Worm (Caenorhabditis elegans) whole organism, early embryonic: ENCODE results near the gene prmt-9.

Source experiments
- B0310.2 ChIP-seq: sonication (generic microtip); optimal IDR thresholded peaks from 2 replicates; lab custom pipeline; 2016; ENCODE audit warnings: mild to moderate bottlenecking, missing genetic modification characterization, missing compliant biosample characterization
- F13C5.2 ChIP-seq: sonication (generic microtip); optimal IDR thresholded peaks from 2 replicates; lab custom pipeline; 2017; ENCODE audit warnings: mild to moderate bottlenecking, missing genetic modification characterization, inconsistent platforms, missing compliant biosample characterization
- aly-1 ChIP-seq: sonication (generic microtip); optimal IDR thresholded peaks from 2 replicates; lab custom pipeline; 2016; ENCODE audit warnings: missing genetic modification characterization, missing compliant biosample characterization
- ama-1 ChIP-seq: fragments of 150-350 bp; optimal IDR thresholded peaks from 2 replicates; lab custom pipeline; 2014
- ceh-13 ChIP-seq: fragments of 200-800 bp; sonication (Bioruptor generic); optimal IDR thresholded peaks from 2 replicates; lab custom pipeline; 2018; ENCODE audit warnings: mild to moderate bottlenecking, missing genetic modification characterization, missing compliant biosample characterization
- ceh-36 ChIP-seq: sonication (generic microtip); optimal IDR thresholded peaks from 2 replicates; lab custom pipeline; 2016; ENCODE audit warnings: missing genetic modification characterization, inconsistent platforms, missing compliant biosample characterization
- ets-7 ChIP-seq: sonication (generic microtip); optimal IDR thresholded peaks from 2 replicates; lab custom pipeline; 2016; ENCODE audit warnings: missing genotype, missing genetic modification characterization, missing compliant biosample characterization
- flt-1 ChIP-seq: fragments of 200-800 bp; sonication (Bioruptor generic); IDR thresholded peaks from 2 replicates; pipeline ENCODE4 v1.3.6; 2022; ENCODE audit warnings: missing genetic modification characterization, missing compliant biosample characterization
- hmbx-1 ChIP-seq: sonication (generic microtip); optimal IDR thresholded peaks from 2 replicates; lab custom pipeline; 2016; ENCODE audit warnings: mild to moderate bottlenecking, missing genetic modification characterization, missing compliant biosample characterization
- hmg-4 ChIP-seq: fragments of 200-800 bp; sonication (Bioruptor generic); optimal IDR thresholded peaks from 2 replicates; lab custom pipeline; 2018; ENCODE audit warnings: mild to moderate bottlenecking, missing genetic modification characterization, missing compliant biosample characterization
- hnd-1 ChIP-seq: sonication (generic microtip); optimal IDR thresholded peaks from 2 replicates; lab custom pipeline; 2016; ENCODE audit warnings: missing genetic modification characterization, missing compliant biosample characterization
- pes-1 ChIP-seq: fragments of 200-800 bp; sonication (Bioruptor generic); IDR thresholded peaks from 2 replicates; pipeline ENCODE4 v1.3.6; 2022; ENCODE audit warnings: missing genetic modification reagents, missing genetic modification characterization, missing compliant biosample characterization
- scrt-1 ChIP-seq: fragments of 200-800 bp; sonication (Bioruptor generic); IDR thresholded peaks from 2 replicates; pipeline ENCODE4 v1.3.6; 2022; ENCODE audit warnings: missing genetic modification characterization, missing compliant biosample characterization
- sea-1 ChIP-seq: fragments of 200-800 bp; sonication (Bioruptor generic); conservative IDR thresholded peaks from 2 replicates; pipeline ENCODE4 v1.3.6; 2022; ENCODE audit warnings: missing genetic modification characterization, missing compliant biosample characterization
- tbx-11 ChIP-seq: fragments of 200-800 bp; sonication (Bioruptor generic); IDR thresholded peaks from 2 replicates; pipeline ENCODE4 v1.3.6; 2022; ENCODE audit warnings: missing genetic modification characterization, missing compliant biosample characterization
- tbx-37 ChIP-seq: fragments of 200-800 bp; sonication (Bioruptor generic); conservative IDR thresholded peaks from 2 replicates; pipeline ENCODE4 v1.3.6; 2022; ENCODE audit warnings: missing genetic modification reagents, missing genetic modification characterization, missing compliant biosample characterization
- tra-4 ChIP-seq: sonication (generic microtip); optimal IDR thresholded peaks from 2 replicates; lab custom pipeline; 2017; ENCODE audit warnings: missing genetic modification characterization, missing compliant biosample characterization

prmt-9 gene

DNA sequence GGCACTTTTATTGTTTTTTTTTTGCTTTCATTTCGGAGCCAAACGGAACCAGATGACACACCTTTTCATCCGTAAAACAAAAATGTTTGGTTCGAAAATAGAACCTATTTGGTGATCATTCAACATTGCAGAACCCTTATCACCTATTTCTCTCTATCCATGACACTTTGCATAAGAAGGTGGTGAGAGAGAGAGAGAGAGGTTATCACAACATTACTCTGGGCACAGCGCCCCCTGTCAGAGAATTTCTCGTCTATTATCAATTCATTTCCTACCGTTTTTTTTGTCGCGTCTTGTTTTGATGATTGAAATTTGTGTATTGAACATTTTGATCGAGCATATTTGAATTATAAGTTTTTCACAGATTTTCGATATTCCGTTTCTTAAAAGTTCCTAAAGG lies 16.0 kb upstream of the prmt-9 start:
- TF ChIP-seq flt-1 (GFP tag; lab: Robert Waterston, UW): no peak
- no peak for TF ChIP-seq tra-4 (tag; lab: Kevin White, UChicago)
- no peak for TF ChIP-seq ets-7 (tag; lab: Kevin White, UChicago)
- no peak for TF ChIP-seq hmg-4
- no peak for TF ChIP-seq sea-1
- no peak for TF ChIP-seq hmbx-1 (tag; lab: Kevin White, UChicago)

DNA sequence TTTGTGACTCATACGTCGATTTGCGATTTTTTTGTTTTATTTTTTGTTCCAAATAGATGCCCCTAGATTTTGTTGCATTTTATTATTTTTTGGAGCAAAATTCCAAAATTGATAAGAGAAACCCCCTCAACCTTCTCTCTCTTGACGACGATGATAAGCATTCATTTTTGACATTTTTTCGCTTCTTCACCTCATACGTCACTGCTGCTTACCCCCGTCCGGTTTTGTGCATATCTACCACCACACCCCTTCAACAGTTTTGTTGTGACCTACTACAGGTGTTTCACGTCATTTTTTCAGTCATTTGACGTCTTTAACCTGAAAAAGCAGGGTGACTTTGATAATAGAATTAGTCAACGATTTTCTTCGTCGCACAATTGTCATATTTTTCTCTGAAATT lies 14.7 kb upstream of the prmt-9 start:
- TF ChIP-seq ets-7 (tag; lab: Kevin White, UChicago) (no peak), pes-1 (GFP tag; lab: Robert Waterston, UW) (no peak), hnd-1 (tag; lab: Kevin White, UChicago) (no peak), B0310.2 (tag; lab: Kevin White, UChicago) (no peak), ceh-13 (GFP tag; lab: Kevin White, UChicago) (no peak), scrt-1 (GFP tag; lab: Robert Waterston, UW) (no peak), hmg-4 (no peak), aly-1 (tag; lab: Kevin White, UChicago) (no peak), ceh-36 (tag; lab: Kevin White, UChicago) (no peak), sea-1 (no peak), tbx-37 (GFP tag; lab: Robert Waterston, UW) (no peak), tbx-11 (no peak), tra-4 (tag; lab: Kevin White, UChicago) (no peak), ama-1 (lab: Kevin White, UChicago) (no peak), hmbx-1 (tag; lab: Kevin White, UChicago) (no peak)

DNA sequence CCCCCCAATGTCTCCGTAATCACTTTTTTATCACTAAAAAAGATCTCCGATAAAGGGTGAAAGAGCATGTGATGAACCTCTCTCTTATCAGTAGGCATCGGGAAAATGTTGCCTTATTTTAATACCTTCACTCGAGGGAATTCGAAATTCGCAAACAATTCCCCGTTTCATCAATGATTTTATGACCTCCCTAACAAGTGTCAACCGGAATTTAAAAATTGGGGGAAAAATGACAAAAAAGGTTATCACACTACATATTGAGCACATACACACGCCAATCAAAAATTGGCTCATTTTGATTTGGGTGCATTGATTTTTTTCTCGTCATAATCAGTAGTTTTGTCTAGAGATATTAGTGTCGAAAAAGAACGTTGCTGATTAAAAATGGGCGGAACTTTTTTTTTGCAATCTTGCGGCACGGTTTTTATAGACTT lies 5.5 kb upstream of the prmt-9 start:
- 0 out of 2 replicates have a peak, but pooled peaks have one; percentile 31 for TF ChIP-seq sea-1
- TF ChIP-seq scrt-1 (GFP tag; lab: Robert Waterston, UW): no peak
- no peak for TF ChIP-seq pes-1 (GFP tag; lab: Robert Waterston, UW)
- no peak for TF ChIP-seq tra-4 (tag; lab: Kevin White, UChicago)
- no peak for TF ChIP-seq hnd-1 (tag; lab: Kevin White, UChicago)
- no peak for TF ChIP-seq flt-1 (GFP tag; lab: Robert Waterston, UW)
- TF ChIP-seq hmbx-1 (tag; lab: Kevin White, UChicago): no peak
- TF ChIP-seq ets-7 (tag; lab: Kevin White, UChicago): no peak
- TF ChIP-seq tbx-37 (GFP tag; lab: Robert Waterston, UW): no peak

DNA sequence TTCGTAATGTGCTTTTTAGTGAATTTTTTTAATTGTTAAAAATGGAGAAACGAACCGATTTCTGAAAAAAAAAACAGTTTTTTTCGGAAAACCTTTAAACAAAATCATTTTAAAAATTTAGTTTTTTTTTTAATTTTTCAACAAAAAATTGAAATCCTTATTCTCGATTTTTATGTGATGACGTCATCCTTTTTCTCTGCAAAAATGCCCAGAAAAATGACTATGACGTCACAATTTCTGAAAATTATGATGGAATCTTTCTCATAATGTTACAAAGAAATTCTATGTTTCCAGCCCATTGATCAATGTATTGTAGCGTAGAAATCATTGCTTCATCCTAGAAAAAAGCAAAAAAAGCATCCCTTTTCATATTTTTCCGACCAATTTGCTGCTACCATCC lies 5.1 kb upstream of the prmt-9 start:
- TF ChIP-seq tbx-11 (no peak), ets-7 (tag; lab: Kevin White, UChicago) (no peak), ama-1 (lab: Kevin White, UChicago) (no peak), B0310.2 (tag; lab: Kevin White, UChicago) (no peak), tra-4 (tag; lab: Kevin White, UChicago) (no peak), tbx-37 (GFP tag; lab: Robert Waterston, UW) (no peak), F13C5.2 (no peak), scrt-1 (GFP tag; lab: Robert Waterston, UW) (no peak), hnd-1 (tag; lab: Kevin White, UChicago) (no peak)

DNA sequence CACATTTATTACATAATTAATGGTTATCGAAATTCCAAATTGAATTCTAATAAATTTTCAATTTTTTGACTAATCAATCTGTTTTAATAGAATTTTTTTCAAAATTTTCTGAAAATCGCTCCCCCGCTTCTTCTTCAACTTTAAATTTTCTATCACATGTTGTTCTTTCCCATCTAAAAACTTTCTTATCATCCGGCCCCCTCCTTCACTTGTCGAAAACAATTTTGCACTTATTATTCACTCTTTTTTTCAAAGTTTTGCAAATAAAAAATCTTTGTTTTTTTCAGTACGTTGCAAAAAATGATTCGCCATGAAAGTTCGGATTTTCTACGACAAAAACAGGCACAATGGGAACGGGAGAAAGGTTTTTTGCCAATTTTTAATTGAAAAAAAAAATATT lies 4.2 kb upstream of the prmt-9 start, which contains the start of gene T23B5.3:
Gene T23B5.3 (plus strand): TSS at position 301 of the 400 bp plus-strand sequence.
- TF ChIP-seq B0310.2 (tag; lab: Kevin White, UChicago) (no peak), tra-4 (tag; lab: Kevin White, UChicago) (no peak), scrt-1 (GFP tag; lab: Robert Waterston, UW) (no peak), sea-1 (no peak), pes-1 (GFP tag; lab: Robert Waterston, UW) (no peak), ama-1 (lab: Kevin White, UChicago) (no peak), ets-7 (tag; lab: Kevin White, UChicago) (no peak), hnd-1 (tag; lab: Kevin White, UChicago) (no peak), ceh-13 (GFP tag; lab: Kevin White, UChicago) (no peak), hmbx-1 (tag; lab: Kevin White, UChicago) (no peak), ceh-36 (tag; lab: Kevin White, UChicago) (no peak), tbx-11 (no peak), tbx-37 (GFP tag; lab: Robert Waterston, UW) (no peak), flt-1 (GFP tag; lab: Robert Waterston, UW) (no peak), hmg-4 (no peak), aly-1 (tag; lab: Kevin White, UChicago) (no peak), F13C5.2 (no peak)

DNA sequence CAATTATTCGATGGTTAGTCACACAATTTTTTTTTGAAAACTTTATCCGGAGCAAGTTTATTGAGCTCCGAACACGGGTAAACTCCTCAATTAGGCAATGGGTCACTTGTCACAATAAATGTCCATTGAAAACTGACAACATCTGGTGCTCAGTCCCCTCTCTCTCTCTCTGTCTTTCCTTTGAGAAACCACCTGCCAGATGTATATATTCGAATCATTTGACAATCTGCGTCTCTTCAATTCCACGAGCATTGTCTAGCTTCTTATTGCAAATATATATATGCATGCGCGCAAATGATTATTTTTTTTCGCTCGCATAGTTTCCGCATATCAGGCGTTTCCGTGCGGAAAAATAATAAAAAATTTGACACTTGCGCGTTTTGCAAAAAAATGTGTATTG lies 1.6 kb upstream of the prmt-9 start:
- TF ChIP-seq ets-7 (tag; lab: Kevin White, UChicago) (no peak), hmbx-1 (tag; lab: Kevin White, UChicago) (no peak), B0310.2 (tag; lab: Kevin White, UChicago) (no peak), ama-1 (lab: Kevin White, UChicago) (no peak), aly-1 (tag; lab: Kevin White, UChicago) (no peak), tra-4 (tag; lab: Kevin White, UChicago) (no peak), flt-1 (GFP tag; lab: Robert Waterston, UW) (no peak), hnd-1 (tag; lab: Kevin White, UChicago) (no peak), scrt-1 (GFP tag; lab: Robert Waterston, UW) (no peak), F13C5.2 (no peak), pes-1 (GFP tag; lab: Robert Waterston, UW) (no peak), ceh-36 (tag; lab: Kevin White, UChicago) (no peak), hmg-4 (no peak), tbx-37 (GFP tag; lab: Robert Waterston, UW) (no peak), tbx-11 (no peak), ceh-13 (GFP tag; lab: Kevin White, UChicago) (no peak), sea-1 (no peak)

DNA sequence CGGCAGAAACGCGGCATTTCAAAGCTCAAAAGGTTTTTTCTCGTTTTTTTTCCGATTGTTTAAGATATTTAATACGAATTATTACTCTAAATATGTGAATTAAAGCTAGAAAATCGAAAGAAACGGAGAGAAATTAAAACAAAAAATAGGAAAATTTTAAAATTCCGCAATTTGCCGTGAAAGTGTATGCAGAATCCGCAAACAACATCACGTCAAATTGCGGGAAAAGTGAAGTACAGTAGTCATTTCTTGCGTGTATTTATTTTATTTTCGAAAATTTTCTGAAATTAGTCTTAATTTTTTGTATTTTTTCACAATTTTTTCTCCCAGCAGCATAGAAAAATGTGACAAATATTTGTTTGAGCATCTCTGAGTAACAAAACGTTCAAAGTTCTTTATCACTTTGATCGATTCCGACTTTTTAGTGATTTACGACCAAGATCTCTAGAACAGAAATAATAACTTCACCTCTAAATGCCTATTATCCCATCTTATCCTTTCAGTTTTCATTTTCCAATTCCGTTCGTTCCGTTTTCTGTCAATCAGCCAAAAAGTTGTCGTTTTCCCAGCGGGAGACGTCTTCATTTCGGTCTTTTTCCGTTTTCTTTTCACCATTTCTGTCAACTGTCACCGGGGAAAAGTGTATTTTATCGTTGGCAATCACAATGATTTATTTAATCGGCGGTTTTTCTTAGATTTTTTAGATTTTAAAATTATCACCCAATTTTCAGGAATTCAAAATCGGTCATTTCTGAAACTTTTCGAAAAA lies 832 bp upstream of the prmt-9 start:
- TF ChIP-seq hmbx-1 (tag; lab: Kevin White, UChicago) (no peak), hmg-4 (no peak), sea-1 (no peak), ama-1 (lab: Kevin White, UChicago) (no peak), B0310.2 (tag; lab: Kevin White, UChicago) (no peak), flt-1 (GFP tag; lab: Robert Waterston, UW) (no peak), ceh-13 (GFP tag; lab: Kevin White, UChicago) (no peak), pes-1 (GFP tag; lab: Robert Waterston, UW) (no peak), tbx-37 (GFP tag; lab: Robert Waterston, UW) (no peak)
